Worm (Caenorhabditis elegans) whole organism, early embryonic: Measurements from ENCODE around the gene F43H9.4.
A peak's percentile ranks its signal among the peaks of the same experiment; 100 is the strongest.

Source experiments
- B0310.2 ChIP-seq: sonication (generic microtip); optimal IDR thresholded peaks from 2 replicates; lab custom pipeline; 2016; ENCODE audit warnings: mild to moderate bottlenecking, missing genetic modification characterization, missing compliant biosample characterization
- F13C5.2 ChIP-seq: sonication (generic microtip); optimal IDR thresholded peaks from 2 replicates; lab custom pipeline; 2017; ENCODE audit warnings: mild to moderate bottlenecking, missing genetic modification characterization, inconsistent platforms, missing compliant biosample characterization
- aly-1 ChIP-seq: sonication (generic microtip); optimal IDR thresholded peaks from 2 replicates; lab custom pipeline; 2016; ENCODE audit warnings: missing genetic modification characterization, missing compliant biosample characterization
- ama-1 ChIP-seq: fragments of 150-350 bp; optimal IDR thresholded peaks from 2 replicates; lab custom pipeline; 2014
- ceh-13 ChIP-seq: fragments of 200-800 bp; sonication (Bioruptor generic); optimal IDR thresholded peaks from 2 replicates; lab custom pipeline; 2018; ENCODE audit warnings: mild to moderate bottlenecking, missing genetic modification characterization, missing compliant biosample characterization
- ceh-36 ChIP-seq: sonication (generic microtip); optimal IDR thresholded peaks from 2 replicates; lab custom pipeline; 2016; ENCODE audit warnings: missing genetic modification characterization, inconsistent platforms, missing compliant biosample characterization
- ets-7 ChIP-seq: sonication (generic microtip); optimal IDR thresholded peaks from 2 replicates; lab custom pipeline; 2016; ENCODE audit warnings: missing genotype, missing genetic modification characterization, missing compliant biosample characterization
- flt-1 ChIP-seq: fragments of 200-800 bp; sonication (Bioruptor generic); IDR thresholded peaks from 2 replicates; pipeline ENCODE4 v1.3.6; 2022; ENCODE audit warnings: missing genetic modification characterization, missing compliant biosample characterization
- hmbx-1 ChIP-seq: sonication (generic microtip); optimal IDR thresholded peaks from 2 replicates; lab custom pipeline; 2016; ENCODE audit warnings: mild to moderate bottlenecking, missing genetic modification characterization, missing compliant biosample characterization
- hmg-4 ChIP-seq: fragments of 200-800 bp; sonication (Bioruptor generic); optimal IDR thresholded peaks from 2 replicates; lab custom pipeline; 2018; ENCODE audit warnings: mild to moderate bottlenecking, missing genetic modification characterization, missing compliant biosample characterization
- hnd-1 ChIP-seq: sonication (generic microtip); optimal IDR thresholded peaks from 2 replicates; lab custom pipeline; 2016; ENCODE audit warnings: missing genetic modification characterization, missing compliant biosample characterization
- pes-1 ChIP-seq: fragments of 200-800 bp; sonication (Bioruptor generic); IDR thresholded peaks from 2 replicates; pipeline ENCODE4 v1.3.6; 2022; ENCODE audit warnings: missing genetic modification reagents, missing genetic modification characterization, missing compliant biosample characterization
- scrt-1 ChIP-seq: fragments of 200-800 bp; sonication (Bioruptor generic); IDR thresholded peaks from 2 replicates; pipeline ENCODE4 v1.3.6; 2022; ENCODE audit warnings: missing genetic modification characterization, missing compliant biosample characterization
- sea-1 ChIP-seq: fragments of 200-800 bp; sonication (Bioruptor generic); conservative IDR thresholded peaks from 2 replicates; pipeline ENCODE4 v1.3.6; 2022; ENCODE audit warnings: missing genetic modification characterization, missing compliant biosample characterization
- tbx-11 ChIP-seq: fragments of 200-800 bp; sonication (Bioruptor generic); IDR thresholded peaks from 2 replicates; pipeline ENCODE4 v1.3.6; 2022; ENCODE audit warnings: missing genetic modification characterization, missing compliant biosample characterization
- tbx-37 ChIP-seq: fragments of 200-800 bp; sonication (Bioruptor generic); conservative IDR thresholded peaks from 2 replicates; pipeline ENCODE4 v1.3.6; 2022; ENCODE audit warnings: missing genetic modification reagents, missing genetic modification characterization, missing compliant biosample characterization
- tra-4 ChIP-seq: sonication (generic microtip); optimal IDR thresholded peaks from 2 replicates; lab custom pipeline; 2017; ENCODE audit warnings: missing genetic modification characterization, missing compliant biosample characterization

F43H9.4 gene

ce11 chrV:7994570-7994969 lies 31.9 kb upstream of the F43H9.4 start, which contains the start of gene ceh-76:
TSS of gene ceh-76 (minus strand) at chrV:7994670.
- TF ChIP-seq aly-1 (tag; lab: Kevin White, UChicago) (no peak), ama-1 (lab: Kevin White, UChicago) (no peak), tra-4 (tag; lab: Kevin White, UChicago) (no peak), hnd-1 (tag; lab: Kevin White, UChicago) (no peak), flt-1 (GFP tag; lab: Robert Waterston, UW) (no peak), ceh-13 (no peak), B0310.2 (tag; lab: Kevin White, UChicago) (no peak), ceh-36 (tag; lab: Kevin White, UChicago) (no peak), sea-1 (GFP tag; lab: Robert Waterston, UW) (no peak), pes-1 (no peak), tbx-37 (GFP tag; lab: Robert Waterston, UW) (no peak), ets-7 (no peak), F13C5.2 (tag; lab: Kevin White, UChicago) (no peak)

ce11 chrV:7995165-7995564 lies 31.3 kb upstream of the F43H9.4 start:
- no peak for TF ChIP-seq tbx-37 (GFP tag; lab: Robert Waterston, UW)
- no peak for TF ChIP-seq scrt-1 (GFP tag; lab: Robert Waterston, UW)
- TF ChIP-seq B0310.2 (tag; lab: Kevin White, UChicago), result no peak
- TF ChIP-seq hmbx-1 (tag; lab: Kevin White, UChicago), result no peak
- no peak for TF ChIP-seq ets-7
- TF ChIP-seq flt-1 (GFP tag; lab: Robert Waterston, UW), result no peak
- TF ChIP-seq F13C5.2 (tag; lab: Kevin White, UChicago), result no peak
- no peak for TF ChIP-seq ceh-13
- no peak for TF ChIP-seq hmg-4 (GFP tag; lab: Kevin White, UChicago)
- no peak for TF ChIP-seq pes-1
- no peak for TF ChIP-seq hnd-1 (tag; lab: Kevin White, UChicago)
- no peak for TF ChIP-seq ceh-36 (tag; lab: Kevin White, UChicago)
- no peak for TF ChIP-seq aly-1 (tag; lab: Kevin White, UChicago)
- no peak for TF ChIP-seq ama-1 (lab: Kevin White, UChicago)
- no peak for TF ChIP-seq tbx-11 (GFP tag; lab: Robert Waterston, UW)
- no peak for TF ChIP-seq sea-1 (GFP tag; lab: Robert Waterston, UW)
- TF ChIP-seq tra-4 (tag; lab: Kevin White, UChicago), result no peak

ce11 chrV:7995878-7996277 lies 30.6 kb upstream of the F43H9.4 start, which contains the start of gene Y97E10AR.2:
TSS of gene Y97E10AR.2 (plus strand) at chrV:7996178.
- TF ChIP-seq ceh-13, result no peak
- no peak for TF ChIP-seq ama-1 (lab: Kevin White, UChicago)
- no peak for TF ChIP-seq scrt-1 (GFP tag; lab: Robert Waterston, UW)
- no peak for TF ChIP-seq flt-1 (GFP tag; lab: Robert Waterston, UW)
- TF ChIP-seq sea-1 (GFP tag; lab: Robert Waterston, UW), result no peak
- TF ChIP-seq hmg-4 (GFP tag; lab: Kevin White, UChicago), result no peak
- no peak for TF ChIP-seq tbx-37 (GFP tag; lab: Robert Waterston, UW)
- no peak for TF ChIP-seq F13C5.2 (tag; lab: Kevin White, UChicago)
- TF ChIP-seq ceh-36 (tag; lab: Kevin White, UChicago), result no peak
- no peak for TF ChIP-seq hmbx-1 (tag; lab: Kevin White, UChicago)
- no peak for TF ChIP-seq hnd-1 (tag; lab: Kevin White, UChicago)
- no peak for TF ChIP-seq aly-1 (tag; lab: Kevin White, UChicago)
- TF ChIP-seq tra-4 (tag; lab: Kevin White, UChicago), result no peak
- no peak for TF ChIP-seq B0310.2 (tag; lab: Kevin White, UChicago)
- TF ChIP-seq pes-1, result no peak
- no peak for TF ChIP-seq ets-7
- TF ChIP-seq tbx-11 (GFP tag; lab: Robert Waterston, UW), result no peak

- TF ChIP-seq F13C5.2 (tag; lab: Kevin White, UChicago) (peak; percentile 22), tra-4 (tag; lab: Kevin White, UChicago) (no peak), hmg-4 (GFP tag; lab: Kevin White, UChicago) (peak; percentile 40), hnd-1 (tag; lab: Kevin White, UChicago) (peak; percentile 16), ceh-13 (no peak)
Measured at ce11 chrV:8000929-8001513, 25.5 kb upstream of the F43H9.4 start, which contains the start of gene Y97E10AR.1. TSS of gene Y97E10AR.1 (plus strand) at chrV:8001463.

- TF ChIP-seq pes-1 (no peak), tbx-11 (GFP tag; lab: Robert Waterston, UW) (no peak), F13C5.2 (tag; lab: Kevin White, UChicago) (no peak), ama-1 (lab: Kevin White, UChicago) (no peak), ceh-36 (tag; lab: Kevin White, UChicago) (no peak), sea-1 (GFP tag; lab: Robert Waterston, UW) (no peak), hmbx-1 (tag; lab: Kevin White, UChicago) (no peak), flt-1 (GFP tag; lab: Robert Waterston, UW) (no peak), hnd-1 (tag; lab: Kevin White, UChicago) (no peak), B0310.2 (tag; lab: Kevin White, UChicago) (no peak), tra-4 (tag; lab: Kevin White, UChicago) (no peak), ceh-13 (no peak), aly-1 (tag; lab: Kevin White, UChicago) (no peak), hmg-4 (GFP tag; lab: Kevin White, UChicago) (no peak), scrt-1 (GFP tag; lab: Robert Waterston, UW) (no peak), tbx-37 (GFP tag; lab: Robert Waterston, UW) (no peak), ets-7 (no peak)
Measured at ce11 chrV:8005000-8005399, 21.5 kb upstream of the F43H9.4 start, which contains the start of gene Y97E10AR.8. TSS of gene Y97E10AR.8 (plus strand) at chrV:8005300.

- TF ChIP-seq hnd-1 (tag; lab: Kevin White, UChicago), result no peak
Measured at ce11 chrV:8007460-8008292, 18.8 kb upstream of the F43H9.4 start, which contains the start of gene Y97E10AR.3. TSS of gene Y97E10AR.3 (minus strand) at chrV:8007510.
